Fruit fly (Drosophila melanogaster) whole organism: ENCODE measurements around the gene CG31161.

Experiments used
- CG8478 ChIP-seq: fragments of >200 bp; optimal IDR thresholded peaks from 2 replicates; lab custom pipeline; 2018; ENCODE audit warnings: inconsistent platforms
- Dll ChIP-seq: fragments of >200 bp; optimal IDR thresholded peaks from 2 replicates; lab custom pipeline; 2017
- EcR ChIP-seq, 2 experiments: fragments of >200 bp; optimal IDR thresholded peaks; 2 replicates each; lab custom pipeline; 2017; ENCODE audit warnings: missing biosample characterization in 2 of 2, missing genetic modification characterization in 2 of 2, missing genetic modification reagents in 2 of 2
- pan ChIP-seq: fragments of >200 bp; optimal IDR thresholded peaks from 2 replicates; lab custom pipeline; 2017
- psq ChIP-seq: fragments of >200 bp; optimal IDR thresholded peaks from 2 replicates; lab custom pipeline; 2017
- usp ChIP-seq: fragments of >200 bp; optimal IDR thresholded peaks from 2 replicates; lab custom pipeline; 2017; ENCODE audit warnings: missing biosample characterization, missing genetic modification characterization, mixed read lengths

The CG31161 gene

dm6 chr3R:22616211-22616610, at the start of gene CG31161:
CG31161 (plus strand) TSS chr3R:22616511.
- TF ChIP-seq usp (GFP tag; lab: Kevin White, UChicago) (no peak), CG8478 (no peak), psq (lab: Kevin White, UChicago) (no peak), pan (no peak), EcR (GFP tag; optimal IDR thresholded peaks at IDR 0.05; lab: Kevin White, UChicago) (no peak), Dll (no peak)

dm6 chr3R:22568508-22568907, 47.8 kb upstream of the CG31161 start:
- TF ChIP-seq pan (no peak), usp (GFP tag; lab: Kevin White, UChicago) (no peak), CG8478 (no peak), Dll (no peak), psq (lab: Kevin White, UChicago) (no peak), EcR (GFP tag; optimal IDR thresholded peaks at IDR 0.05; lab: Kevin White, UChicago) (no peak)

dm6 chr3R:22569888-22570287, 46.4 kb upstream of the CG31161 start, which contains the start of gene CG33110:
CG33110 (plus strand) TSS chr3R:22570188.
- TF ChIP-seq psq (lab: Kevin White, UChicago) (no peak), usp (GFP tag; lab: Kevin White, UChicago) (no peak), EcR (GFP tag; optimal IDR thresholded peaks at IDR 0.05; lab: Kevin White, UChicago) (no peak), CG8478 (no peak), Dll (no peak), pan (no peak)

- no peak for TF ChIP-seq pan
- TF ChIP-seq CG8478, result no peak
- TF ChIP-seq Dll, result no peak
- TF ChIP-seq EcR (GFP tag; optimal IDR thresholded peaks at IDR 0.05; lab: Kevin White, UChicago), result no peak
- no peak for TF ChIP-seq usp (GFP tag; lab: Kevin White, UChicago)
- TF ChIP-seq psq (lab: Kevin White, UChicago), result no peak
These were observed 42.7 kb upstream of the CG31161 start for dm6 chr3R:22573590-22573989.

dm6 chr3R:22576096-22576697, 40.1 kb upstream of the CG31161 start:
- TF ChIP-seq pan (no peak), Dll (no peak), EcR (GFP tag; optimal IDR thresholded peaks at IDR 0.05; lab: Kevin White, UChicago) (no peak), CG8478 (no peak), psq (lab: Kevin White, UChicago) (no peak), usp (GFP tag; lab: Kevin White, UChicago) (no peak)

- no peak for TF ChIP-seq CG8478
- no peak for TF ChIP-seq EcR (GFP tag; optimal IDR thresholded peaks at IDR 0.05; lab: Kevin White, UChicago)
- no peak for TF ChIP-seq Dll
- no peak for TF ChIP-seq usp (GFP tag; lab: Kevin White, UChicago)
- no peak for TF ChIP-seq pan
- TF ChIP-seq psq (lab: Kevin White, UChicago), result no peak
These were observed 39.3 kb upstream of the CG31161 start for dm6 chr3R:22576979-22577378.

- no peak for TF ChIP-seq EcR (GFP tag; optimal IDR thresholded peaks at IDR 0.05; lab: Kevin White, UChicago)
- no peak for TF ChIP-seq Dll
- TF ChIP-seq pan, result no peak
- TF ChIP-seq CG8478, result no peak
- TF ChIP-seq psq (lab: Kevin White, UChicago), result no peak
- no peak for TF ChIP-seq usp (GFP tag; lab: Kevin White, UChicago)
These were observed 35.8 kb upstream of the CG31161 start, which contains the start of gene CSN6 for dm6 chr3R:22580546-22580945. CSN6 (plus strand) TSS chr3R:22580773.

dm6 chr3R:22582981-22583380, 33.3 kb upstream of the CG31161 start, which contains the start of gene Dph5:
Dph5 (minus strand) TSS chr3R:22583225.
- TF ChIP-seq psq (lab: Kevin White, UChicago) (no peak), Dll (no peak), EcR (GFP tag; optimal IDR thresholded peaks at IDR 0.05; lab: Kevin White, UChicago) (no peak), usp (GFP tag; lab: Kevin White, UChicago) (no peak), pan (no peak), CG8478 (no peak)

- TF ChIP-seq usp (GFP tag; lab: Kevin White, UChicago) (no peak), pan (no peak), psq (lab: Kevin White, UChicago) (no peak), EcR (GFP tag; optimal IDR thresholded peaks at IDR 0.05; lab: Kevin White, UChicago) (no peak), CG8478 (no peak), Dll (no peak)
These were observed 31.7 kb upstream of the CG31161 start, which contains the start of the genes CG33107 and CG6937 for dm6 chr3R:22584582-22584981. CG33107 (minus strand) TSS chr3R:22584718. CG6937 (plus strand) TSS chr3R:22584773.

- TF ChIP-seq CG8478, result no peak
- TF ChIP-seq Dll, result no peak
- TF ChIP-seq psq (lab: Kevin White, UChicago), result no peak
- TF ChIP-seq pan, result no peak
- no peak for TF ChIP-seq usp (GFP tag; lab: Kevin White, UChicago)
- TF ChIP-seq EcR (GFP tag; optimal IDR thresholded peaks at IDR 0.05; lab: Kevin White, UChicago), result no peak
These were observed 29.8 kb upstream of the CG31161 start, which contains the start of gene btn for dm6 chr3R:22586525-22586924. btn (minus strand) TSS chr3R:22586625.

dm6 chr3R:22587419-22587963, 28.8 kb upstream of the CG31161 start, which contains the start of gene Efa6:
Efa6 (plus strand) TSS chr3R:22587755.
- TF ChIP-seq EcR (GFP tag; optimal IDR thresholded peaks at IDR 0.05; lab: Kevin White, UChicago), result no peak
- no peak for TF ChIP-seq psq (lab: Kevin White, UChicago)
- TF ChIP-seq CG8478, result no peak
- no peak for TF ChIP-seq pan

dm6 chr3R:22588756-22589155, 27.6 kb upstream of the CG31161 start:
- TF ChIP-seq pan, result no peak

dm6 chr3R:22589311-22589710, 27.0 kb upstream of the CG31161 start:
- TF ChIP-seq psq (lab: Kevin White, UChicago) (no peak), Dll (no peak)
